Fruit fly (Drosophila melanogaster) whole organism, embryonic: ENCODE data around the gene VhaM9.7-b.

Experiments
- B-H1 ChIP-seq: fragments of 200-800 bp; sonication (Bioruptor generic); IDR thresholded peaks from 3 replicates; pipeline ENCODE4 v1.3.6; 2022; ENCODE audit warnings: missing biosample characterization, missing genetic modification characterization
- CG12104 ChIP-seq: fragments of 200-800 bp; sonication (Bioruptor generic); optimal IDR thresholded peaks from 3 replicates; lab custom pipeline; 2016; ENCODE audit warnings: missing biosample characterization, missing genetic modification characterization
- CG12659 ChIP-seq: fragments of 200-800 bp; sonication (Bioruptor generic); optimal IDR thresholded peaks from 3 replicates; lab custom pipeline; 2017; ENCODE audit warnings: mild to moderate bottlenecking, missing biosample characterization, missing genetic modification reagents, missing genetic modification characterization
- CG13123 ChIP-seq: fragments of 200-800 bp; sonication (Bioruptor generic); optimal IDR thresholded peaks from 2 replicates; lab custom pipeline; 2016; ENCODE audit warnings: missing biosample characterization, missing genetic modification characterization
- CG15601 ChIP-seq: fragments of 200-800 bp; sonication (Bioruptor generic); optimal IDR thresholded peaks from 3 replicates; lab custom pipeline; 2019; ENCODE audit warnings: missing biosample characterization, mild to moderate bottlenecking, missing genetic modification characterization, moderate library complexity
- CG15696 ChIP-seq: fragments of 200-800 bp; sonication (Bioruptor generic); optimal IDR thresholded peaks from 2 replicates; lab custom pipeline; 2019; ENCODE audit warnings: missing biosample characterization, mild to moderate bottlenecking, missing genetic modification characterization, moderate library complexity
- CG18599 ChIP-seq: fragments of 200-800 bp; sonication (Bioruptor generic); optimal IDR thresholded peaks from 3 replicates; lab custom pipeline; 2017; ENCODE audit warnings: missing biosample characterization, missing genetic modification characterization, mild to moderate bottlenecking, moderate library complexity, missing genetic modification reagents
- CG18619 ChIP-seq: fragments of 200-800 bp; sonication (Bioruptor generic); optimal IDR thresholded peaks from 3 replicates; lab custom pipeline; 2017; ENCODE audit warnings: missing biosample characterization, mild to moderate bottlenecking, missing genetic modification characterization
- CG18764 ChIP-seq: fragments of 200-800 bp; sonication (Bioruptor generic); optimal IDR thresholded peaks from 3 replicates; lab custom pipeline; 2016; ENCODE audit warnings: missing biosample characterization, missing genetic modification characterization
- CG2120 ChIP-seq: fragments of 200-800 bp; sonication (Bioruptor generic); optimal IDR thresholded peaks from 3 replicates; lab custom pipeline; 2016; ENCODE audit warnings: missing biosample characterization, missing genetic modification characterization
- CG32532 ChIP-seq: fragments of 200-800 bp; sonication (Bioruptor generic); IDR thresholded peaks from 2 replicates; pipeline ENCODE4 v1.3.6; 2022; ENCODE audit warnings: missing biosample characterization, missing genetic modification characterization
- CG6791 ChIP-seq: fragments of 200-800 bp; sonication (Bioruptor generic); IDR thresholded peaks from 3 replicates; pipeline ENCODE4 v1.3.6; 2022; ENCODE audit warnings: missing biosample characterization, missing genetic modification characterization; ENCODE audit not compliant: partially characterized antibody
- CG7556 ChIP-seq: fragments of 200-800 bp; sonication (Bioruptor generic); optimal IDR thresholded peaks from 2 replicates; lab custom pipeline; 2017; ENCODE audit warnings: missing biosample characterization, mild to moderate bottlenecking, missing genetic modification characterization
- CG7987 ChIP-seq: fragments of 200-800 bp; sonication (Bioruptor generic); optimal IDR thresholded peaks from 2 replicates; lab custom pipeline; 2018; ENCODE audit warnings: missing biosample characterization, mild to moderate bottlenecking, missing genetic modification characterization, moderate library complexity
- CG9437 ChIP-seq: fragments of 200-800 bp; sonication (Bioruptor generic); optimal IDR thresholded peaks from 2 replicates; lab custom pipeline; 2018; ENCODE audit warnings: missing biosample characterization, mild to moderate bottlenecking, missing genetic modification characterization
- CG9797 ChIP-seq: fragments of 200-800 bp; sonication (Bioruptor generic); optimal IDR thresholded peaks from 3 replicates; lab custom pipeline; 2018; ENCODE audit warnings: missing biosample characterization, mild to moderate bottlenecking, missing genetic modification characterization
- CkIIα-i1 ChIP-seq: fragments of 200-800 bp; sonication (Bioruptor generic); IDR thresholded peaks from 2 replicates; pipeline ENCODE4 v1.3.6; 2022; ENCODE audit warnings: missing biosample characterization, missing genetic modification characterization
- Doc2 ChIP-seq: fragments of 200-800 bp; sonication (Bioruptor generic); IDR thresholded peaks from 2 replicates; pipeline ENCODE4 v1.3.6; 2022; ENCODE audit warnings: missing biosample characterization, missing genetic modification characterization
- Drgx ChIP-seq: fragments of 200-800 bp; sonication (Bioruptor generic); IDR thresholded peaks from 2 replicates; pipeline ENCODE4 v1.3.6; 2022; ENCODE audit warnings: missing biosample characterization, missing genetic modification characterization
- E2f2 ChIP-seq: fragments of 200-800 bp; sonication (Bioruptor generic); IDR thresholded peaks from 2 replicates; pipeline ENCODE4 v1.3.6; 2022; ENCODE audit warnings: missing biosample characterization, missing genetic modification characterization
- Elba2 ChIP-seq: fragments of 200-800 bp; sonication (Bioruptor generic); optimal IDR thresholded peaks from 3 replicates; lab custom pipeline; 2016; ENCODE audit warnings: missing biosample characterization, missing genetic modification characterization
- Fer2 ChIP-seq: fragments of 200-800 bp; sonication (Bioruptor generic); optimal IDR thresholded peaks from 2 replicates; lab custom pipeline; 2018; ENCODE audit warnings: missing biosample characterization, mild to moderate bottlenecking, missing genetic modification characterization, moderate library complexity
- MESR4 ChIP-seq: fragments of 200-800 bp; sonication (Bioruptor generic); optimal IDR thresholded peaks from 2 replicates; lab custom pipeline; 2018; ENCODE audit warnings: missing biosample characterization, mild to moderate bottlenecking, missing genetic modification characterization, moderate library complexity
- Opbp ChIP-seq: fragments of 200-800 bp; sonication (Bioruptor generic); IDR thresholded peaks from 3 replicates; pipeline ENCODE4 v1.3.6; 2022; ENCODE audit warnings: missing biosample characterization, missing genetic modification characterization; ENCODE audit not compliant: partially characterized antibody
- Optix ChIP-seq: fragments of 200-800 bp; sonication (Bioruptor generic); IDR thresholded peaks from 3 replicates; pipeline ENCODE4 v1.3.6; 2022; ENCODE audit warnings: missing biosample characterization, missing genetic modification characterization
- Ravus ChIP-seq: fragments of 200-800 bp; sonication (Bioruptor generic); IDR thresholded peaks from 2 replicates; pipeline ENCODE4 v1.3.6; 2022; ENCODE audit warnings: missing biosample characterization, missing genetic modification characterization
- Ssrp ChIP-seq: fragments of 200-800 bp; sonication (Bioruptor generic); optimal IDR thresholded peaks from 2 replicates; lab custom pipeline; 2018; ENCODE audit warnings: missing biosample characterization, mild to moderate bottlenecking, missing genetic modification characterization, moderate library complexity
- Stat92E ChIP-seq, 3 experiments: fragments of >200 bp in 2 of 3; fragments of 200-800 bp in 1 of 3; sonication (Bioruptor generic) in 1 of 3; optimal IDR thresholded peaks; 2 replicates each; lab custom pipeline; 2017 to 2019; ENCODE audit warnings: missing biosample characterization in 3 of 3, missing genetic modification characterization in 3 of 3, mild to moderate bottlenecking in 1 of 3, moderate library complexity in 1 of 3
- Xbp1 ChIP-seq: fragments of 200-800 bp; sonication (Bioruptor generic); optimal IDR thresholded peaks from 3 replicates; lab custom pipeline; 2016; ENCODE audit warnings: missing biosample characterization, mild to moderate bottlenecking, missing genetic modification characterization
- YL-1 ChIP-seq: fragments of 200-800 bp; sonication (Bioruptor generic); optimal IDR thresholded peaks from 3 replicates; lab custom pipeline; 2017; ENCODE audit warnings: missing biosample characterization, mild to moderate bottlenecking, missing genetic modification characterization
- ara ChIP-seq: fragments of 200-800 bp; sonication (Bioruptor generic); IDR thresholded peaks from 2 replicates; pipeline ENCODE4 v1.3.6; 2022; ENCODE audit warnings: missing biosample characterization, missing genetic modification characterization
- ase ChIP-seq: fragments of 200-800 bp; sonication (Bioruptor generic); IDR thresholded peaks from 3 replicates; pipeline ENCODE4 v1.3.6; 2022; ENCODE audit warnings: missing biosample characterization, missing genetic modification characterization
- chm ChIP-seq: fragments of 200-800 bp; sonication (Bioruptor generic); IDR thresholded peaks from 2 replicates; pipeline ENCODE4 v1.3.6; 2022; ENCODE audit warnings: missing biosample characterization, missing genetic modification characterization
- dimm ChIP-seq: fragments of 200-800 bp; sonication (Bioruptor generic); IDR thresholded peaks from 2 replicates; pipeline ENCODE4 v1.3.6; 2022; ENCODE audit warnings: missing biosample characterization, missing genetic modification characterization
- gro ChIP-seq: fragments of 200-800 bp; sonication (Bioruptor generic); optimal IDR thresholded peaks from 2 replicates; lab custom pipeline; 2016; ENCODE audit warnings: missing biosample characterization, missing genetic modification characterization
- ind ChIP-seq: fragments of 200-800 bp; sonication (Bioruptor generic); optimal IDR thresholded peaks from 3 replicates; lab custom pipeline; 2016; ENCODE audit warnings: missing biosample characterization, missing genetic modification characterization
- kah ChIP-seq: fragments of 200-800 bp; sonication (Bioruptor generic); optimal IDR thresholded peaks from 2 replicates; lab custom pipeline; 2018; ENCODE audit warnings: missing biosample characterization, mild to moderate bottlenecking, missing genetic modification characterization
- kni ChIP-seq: fragments of 200-800 bp; sonication (Bioruptor generic); optimal IDR thresholded peaks from 3 replicates; lab custom pipeline; 2017; ENCODE audit warnings: mild to moderate bottlenecking, missing biosample characterization, missing genetic modification reagents, missing genetic modification characterization
- nerfin-2 ChIP-seq: fragments of 200-800 bp; sonication (Bioruptor generic); IDR thresholded peaks from 2 replicates; pipeline ENCODE4 v1.3.6; 2022; ENCODE audit warnings: missing biosample characterization, missing genetic modification characterization; ENCODE audit not compliant: partially characterized antibody
- pita ChIP-seq: fragments of 200-800 bp; sonication (Bioruptor generic); optimal IDR thresholded peaks from 2 replicates; lab custom pipeline; 2017; ENCODE audit warnings: missing biosample characterization, mild to moderate bottlenecking, missing genetic modification characterization
- repo ChIP-seq: fragments of 200-800 bp; sonication (Bioruptor generic); optimal IDR thresholded peaks from 2 replicates; lab custom pipeline; 2016; ENCODE audit warnings: missing biosample characterization, missing genetic modification characterization
- rib ChIP-seq: fragments of 200-800 bp; sonication (Bioruptor generic); IDR thresholded peaks from 2 replicates; pipeline ENCODE4 v1.3.6; 2022; ENCODE audit warnings: missing biosample characterization, missing genetic modification characterization
- sens ChIP-seq: fragments of 200-800 bp; sonication (Bioruptor generic); peaks from one replicate; lab custom pipeline; 2016; ENCODE audit warnings: missing biosample characterization, missing genetic modification characterization
- slbo ChIP-seq: fragments of 200-800 bp; sonication (Bioruptor generic); IDR thresholded peaks from 2 replicates; pipeline ENCODE4 v1.3.6; 2022; ENCODE audit warnings: missing biosample characterization, missing genetic modification characterization
- ssp ChIP-seq: fragments of 200-800 bp; sonication (Bioruptor generic); IDR thresholded peaks from 2 replicates; pipeline ENCODE4 v1.3.6; 2022; ENCODE audit warnings: missing biosample characterization, missing genetic modification characterization
- stwl ChIP-seq: fragments of 200-800 bp; sonication (Bioruptor generic); optimal IDR thresholded peaks from 3 replicates; lab custom pipeline; 2018; ENCODE audit warnings: missing biosample characterization, mild to moderate bottlenecking, missing genetic modification characterization, moderate library complexity
- wek ChIP-seq: fragments of 200-800 bp; sonication (Bioruptor generic); optimal IDR thresholded peaks from 3 replicates; lab custom pipeline; 2018; ENCODE audit warnings: missing biosample characterization, mild to moderate bottlenecking, missing genetic modification characterization, moderate library complexity
- zf30C ChIP-seq: fragments of 200-800 bp; sonication (Bioruptor generic); optimal IDR thresholded peaks from 3 replicates; lab custom pipeline; 2018; ENCODE audit warnings: missing biosample characterization, mild to moderate bottlenecking, missing genetic modification characterization

Gene VhaM9.7-b

DNA sequence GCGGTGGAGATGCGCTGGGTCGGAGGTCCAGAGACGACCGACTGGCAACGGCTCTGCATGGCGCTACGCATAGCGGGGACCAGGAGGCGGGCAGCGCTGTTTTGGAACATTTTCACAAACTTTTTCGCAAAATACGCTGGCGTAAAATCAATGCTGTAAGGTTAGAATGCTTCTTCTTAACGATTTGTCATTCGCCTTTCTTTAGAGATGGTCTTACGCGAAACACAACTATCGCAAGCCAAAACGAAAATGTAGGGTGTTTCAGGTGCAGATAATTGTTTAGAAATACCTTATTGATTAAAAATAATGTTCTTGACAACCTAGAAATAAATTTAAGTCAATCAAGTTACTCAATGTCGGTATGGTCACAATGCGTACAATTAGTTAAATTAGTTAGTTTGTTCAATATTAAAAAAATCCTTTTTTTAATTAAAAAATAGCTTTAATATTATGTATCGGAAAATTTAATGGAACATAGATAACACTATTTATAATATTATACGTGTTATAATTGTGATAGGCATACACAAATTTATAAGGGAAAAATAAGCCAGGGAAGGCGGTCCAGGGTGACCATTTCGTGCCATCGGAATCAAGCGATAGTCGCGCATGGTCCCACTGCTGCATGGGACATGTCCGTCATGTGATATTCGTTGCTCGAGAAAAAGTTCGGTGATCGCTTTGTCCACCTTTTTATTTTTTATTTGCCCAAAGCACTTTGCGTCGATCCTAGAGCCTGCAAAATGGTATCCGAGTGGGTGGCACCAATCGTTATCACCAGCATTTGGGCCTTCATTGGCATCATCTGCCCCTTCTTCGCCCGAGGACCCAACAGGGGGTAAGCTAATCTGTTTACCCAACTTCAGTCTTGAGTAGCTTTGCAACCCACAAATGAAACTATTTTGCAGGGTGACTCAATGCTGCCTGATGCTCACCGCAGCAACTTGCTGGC is at the start of gene VhaM9.7-b, which contains the start of gene COX8 (continued):
- peak; percentile 61 for TF ChIP-seq CG9437 (GFP tag; lab: Kevin White, UChicago)
- peak; percentile 86 for TF ChIP-seq YL-1
- no peak for TF ChIP-seq B-H1 (GFP tag; lab: Robert Waterston, UW)
- TF ChIP-seq zf30C (GFP tag; lab: Kevin White, UChicago) = no peak
- peak; percentile 1; the same call in 1 of the 2 replicates for TF ChIP-seq Ravus
- 0 out of 2 replicates have a peak, but pooled peaks have one; percentile 10 for TF ChIP-seq rib (GFP tag; lab: Robert Waterston, UW)
- peak; percentile 71 for TF ChIP-seq Ssrp (tag; lab: Kevin White, UChicago)
- TF ChIP-seq Doc2 (GFP tag; lab: Robert Waterston, UW) = no peak
- no peak for TF ChIP-seq dimm (GFP tag; lab: Robert Waterston, UW)
- TF ChIP-seq repo (GFP tag; lab: Kevin White, UChicago) = peak; percentile 1
- no peak for TF ChIP-seq Stat92E (GFP tag; optimal IDR thresholded peaks at IDR 0.05; lab: Kevin White, UChicago)
- peak; percentile 54; the same call in 1 of the 2 replicates for TF ChIP-seq ara (GFP tag; lab: Robert Waterston, UW)
- peak; percentile 97 for TF ChIP-seq MESR4 (GFP tag; lab: Kevin White, UChicago)
- TF ChIP-seq CG32532 (GFP tag; lab: Robert Waterston, UW) = peak; percentile 70; the same call in 1 of the 2 replicates
- peak; percentile 62 for TF ChIP-seq CG18764 (GFP tag; lab: Kevin White, UChicago)
- 0 out of 2 replicates have a peak, but pooled peaks have one; percentile 30 for TF ChIP-seq E2f2 (GFP tag; lab: Robert Waterston, UW)
- TF ChIP-seq gro (GFP tag; lab: Kevin White, UChicago) = no peak
- TF ChIP-seq stwl (tag; lab: Kevin White, UChicago) = peak; percentile 36
- TF ChIP-seq ase (GFP tag; lab: Robert Waterston, UW) = no peak
- TF ChIP-seq sens (GFP tag; lab: Kevin White, UChicago) = peak; percentile 63
- no peak for TF ChIP-seq wek (GFP tag; lab: Kevin White, UChicago)
- TF ChIP-seq kah (GFP tag; lab: Kevin White, UChicago) = peak; percentile 10
- no peak for TF ChIP-seq kni (GFP tag; lab: Kevin White, UChicago)
- TF ChIP-seq chm (GFP tag; lab: Robert Waterston, UW) = no peak
- peak; percentile 40 for TF ChIP-seq CG18619
- peak; percentile 41 for TF ChIP-seq CG12104
- peak; percentile 80 for TF ChIP-seq slbo
- peak; percentile 45 for TF ChIP-seq ssp (GFP tag; lab: Robert Waterston, UW)
- peak; percentile 43 for TF ChIP-seq CG15696 (tag; lab: Kevin White, UChicago)
- TF ChIP-seq CG7556 (GFP tag; lab: Kevin White, UChicago) = no peak
- peak; percentile 45 for TF ChIP-seq CG13123 (GFP tag; lab: Kevin White, UChicago)
- peak; percentile 42 for TF ChIP-seq Elba2 (GFP tag; lab: Kevin White, UChicago)
- TF ChIP-seq Drgx (GFP tag; lab: Robert Waterston, UW) = no peak
- TF ChIP-seq Xbp1 (GFP tag; lab: Kevin White, UChicago) = peak; percentile 72
- TF ChIP-seq Opbp = peak; percentile 60
- no peak for TF ChIP-seq Fer2
- peak; percentile 86 for TF ChIP-seq CG9797 (GFP tag; lab: Kevin White, UChicago)
- TF ChIP-seq CG15601 (tag; lab: Kevin White, UChicago) = no peak
- peak; percentile 46; the same call in 1 of the 2 replicates for TF ChIP-seq nerfin-2 (GFP tag; lab: Robert Waterston, UW)
- no peak for TF ChIP-seq pita (GFP tag; lab: Kevin White, UChicago)
- peak; percentile 74 for TF ChIP-seq ind
- TF ChIP-seq CG6791 = peak; percentile 69
- TF ChIP-seq CkIIα-i1 (GFP tag; lab: Robert Waterston, UW) = no peak
- TF ChIP-seq CG7987 (GFP tag; lab: Kevin White, UChicago) = no peak
- no peak for TF ChIP-seq Optix (GFP tag; lab: Robert Waterston, UW)
- TF ChIP-seq CG12659 (GFP tag; lab: Kevin White, UChicago) = peak; percentile 79
- peak; percentile 72 for TF ChIP-seq CG2120 (GFP tag; lab: Kevin White, UChicago)
- no peak for TF ChIP-seq CG18599 (GFP tag; lab: Kevin White, UChicago)
